Worm (Caenorhabditis elegans): Measurements from ENCODE around the gene sup-37.
A peak's percentile ranks its signal among the peaks of the same experiment; 100 is the strongest.
"Not testable (repeated sequence)": the region's sequence is repeated elsewhere in the genome, so short reads cannot be mapped to it uniquely, and the experiment has no call there.

sup-37 gene

ce11 chrV:8799293-8799812, 13.0 kb downstream of the sup-37 start:
- no peak for TF ChIP-seq F57C9.4 (tag; optimal IDR thresholded peaks at IDR 0.05)
- no peak for TF ChIP-seq tbx-9 (tag; optimal IDR thresholded peaks at IDR 0.05; ENCODE audit: borderline replicate concordance)
- no peak for TF ChIP-seq ztf-3 (GFP tag; optimal IDR thresholded peaks at IDR 0.05)
- no peak for TF ChIP-seq lin-35 (GFP tag; optimal IDR thresholded peaks at IDR 0.05)
- TF ChIP-seq cebp-1 (GFP tag; IDR thresholded peaks at IDR 0.05) = no peak
- TF ChIP-seq cebp-1 (tag; optimal IDR thresholded peaks at IDR 0.05) = no peak
- TF ChIP-seq gei-17 (GFP tag; optimal IDR thresholded peaks at IDR 0.05) = no peak
- TF ChIP-seq lin-54 (GFP tag; optimal IDR thresholded peaks at IDR 0.05) = no peak
- no peak for TF ChIP-seq madf-8 (GFP tag; conservative IDR thresholded peaks at IDR 0.05)
- no peak for TF ChIP-seq sdz-38 (tag; optimal IDR thresholded peaks at IDR 0.05)
- no peak for TF ChIP-seq hlh-26 (GFP tag; conservative IDR thresholded peaks at IDR 0.05)

- no peak for TF ChIP-seq ztf-28 (GFP tag; IDR thresholded peaks at IDR 0.05)
- no peak for TF ChIP-seq D2030.7 (GFP tag; IDR thresholded peaks at IDR 0.05)
- no peak for TF ChIP-seq efl-1 (GFP tag; optimal IDR thresholded peaks at IDR 0.05)
- no peak for TF ChIP-seq tbx-9 (tag; optimal IDR thresholded peaks at IDR 0.05; ENCODE audit: borderline replicate concordance)
- TF ChIP-seq chd-7 (tag; optimal IDR thresholded peaks at IDR 0.05) = no peak
- TF ChIP-seq ztf-25 (GFP tag; IDR thresholded peaks at IDR 0.05) = no peak
- no peak for TF ChIP-seq lag-1 (GFP tag; IDR thresholded peaks at IDR 0.05)
- peak; percentile 16 for TF ChIP-seq ceh-27 (GFP tag; optimal IDR thresholded peaks at IDR 0.05)
Observed at ce11 chrV:8800978-8801559, 14.7 kb downstream of the sup-37 start, which contains the start of gene magu-2. Gene magu-2, minus strand, starts transcription at chrV:8801028.

- TF ChIP-seq K12H6.12 (tag; optimal IDR thresholded peaks at IDR 0.05) (peak; percentile 32), ceh-40 (GFP tag; IDR thresholded peaks at IDR 0.05) (no peak), unc-130 (GFP tag; optimal IDR thresholded peaks at IDR 0.05) (no peak)
Observed at ce11 chrV:8802252-8802651, 15.9 kb downstream of the sup-37 start.

- TF ChIP-seq nhr-120 (GFP tag; IDR thresholded peaks at IDR 0.05) (no peak), repo-1 (tag; optimal IDR thresholded peaks at IDR 0.05) (no peak), nhr-90 (tag; optimal IDR thresholded peaks at IDR 0.05) (no peak), B0019.2 (GFP tag; conservative IDR thresholded peaks at IDR 0.05) (no peak), unc-62 (GFP tag; optimal IDR thresholded peaks at IDR 0.05) (no peak), B0261.1 (tag; optimal IDR thresholded peaks at IDR 0.05) (no peak), ztf-22 (GFP tag; optimal IDR thresholded peaks at IDR 0.05) (no peak)
Observed at ce11 chrV:8805047-8805446, 18.7 kb downstream of the sup-37 start.

- not testable (repeated sequence) for TF ChIP-seq him-1 (tag; optimal IDR thresholded peaks at IDR 0.05); somi-1 (GFP tag; optimal IDR thresholded peaks at IDR 0.05); nhr-179 (tag; optimal IDR thresholded peaks at IDR 0.05)
Observed at ce11 chrV:8819855-8820254, 33.5 kb downstream of the sup-37 start, which contains the start of gene rpm-1. Gene rpm-1, minus strand, starts transcription at chrV:8819955.

- not testable (repeated sequence) for TF ChIP-seq bed-2 (GFP tag; IDR thresholded peaks at IDR 0.05); cebp-1 (GFP tag; IDR thresholded peaks at IDR 0.05); cebp-1 (tag; optimal IDR thresholded peaks at IDR 0.05); egl-18 (GFP tag; IDR thresholded peaks at IDR 0.05)
Observed at ce11 chrV:8835311-8835710, 49.0 kb downstream of the sup-37 start, which contains the start of gene F07B7.7. Gene F07B7.7, plus strand, starts transcription at chrV:8835611.
